Fruit fly (Drosophila melanogaster) whole organism, wandering third instar larva: ENCODE measurements around the gene TwdlJ.

Experiments
- Abd-B ChIP-seq: fragments of >200 bp; optimal IDR thresholded peaks from 2 replicates; lab custom pipeline; 2017; ENCODE audit warnings: missing biosample characterization, missing genetic modification characterization
- CG32264 ChIP-seq: fragments of 200-800 bp; sonication (Bioruptor generic); optimal IDR thresholded peaks from 2 replicates; lab custom pipeline; 2016; ENCODE audit warnings: missing biosample characterization, missing genetic modification characterization
- Dfd ChIP-seq: fragments of >200 bp; optimal IDR thresholded peaks from 2 replicates; lab custom pipeline; 2017; ENCODE audit warnings: missing biosample characterization, missing genetic modification characterization
- HLH106 ChIP-seq: fragments of 200-800 bp; optimal IDR thresholded peaks from 3 replicates; lab custom pipeline; 2019; ENCODE audit warnings: missing biosample characterization, mild to moderate bottlenecking, missing genetic modification characterization, moderate library complexity
- Jra ChIP-seq: sonication (Bioruptor generic); optimal IDR thresholded peaks from 2 replicates; lab custom pipeline; 2016; ENCODE audit warnings: missing biosample characterization, missing genetic modification characterization
- Myc ChIP-seq: fragments of >200 bp; optimal IDR thresholded peaks from 2 replicates; lab custom pipeline; 2017
- Vsx2 ChIP-seq: fragments of 200-300, 225-300 bp; sonication (Bioruptor generic); optimal IDR thresholded peaks from 2 replicates; lab custom pipeline; 2018; ENCODE audit warnings: missing biosample characterization, missing genetic modification characterization; ENCODE audit not compliant: partially characterized antibody
- fru ChIP-seq: fragments of 200-800 bp; sonication (Bioruptor generic); optimal IDR thresholded peaks from 3 replicates; lab custom pipeline; 2016; ENCODE audit warnings: missing biosample characterization, mild to moderate bottlenecking, missing genetic modification characterization
- h ChIP-seq: fragments of 200-800 bp; sonication (Bioruptor generic); optimal IDR thresholded peaks from 3 replicates; lab custom pipeline; 2016; ENCODE audit warnings: missing biosample characterization, mild to moderate bottlenecking, missing genetic modification characterization
- lola ChIP-seq: fragments of >200 bp; optimal IDR thresholded peaks from 2 replicates; lab custom pipeline; 2017; ENCODE audit warnings: missing biosample characterization, missing genetic modification characterization

DNA sequence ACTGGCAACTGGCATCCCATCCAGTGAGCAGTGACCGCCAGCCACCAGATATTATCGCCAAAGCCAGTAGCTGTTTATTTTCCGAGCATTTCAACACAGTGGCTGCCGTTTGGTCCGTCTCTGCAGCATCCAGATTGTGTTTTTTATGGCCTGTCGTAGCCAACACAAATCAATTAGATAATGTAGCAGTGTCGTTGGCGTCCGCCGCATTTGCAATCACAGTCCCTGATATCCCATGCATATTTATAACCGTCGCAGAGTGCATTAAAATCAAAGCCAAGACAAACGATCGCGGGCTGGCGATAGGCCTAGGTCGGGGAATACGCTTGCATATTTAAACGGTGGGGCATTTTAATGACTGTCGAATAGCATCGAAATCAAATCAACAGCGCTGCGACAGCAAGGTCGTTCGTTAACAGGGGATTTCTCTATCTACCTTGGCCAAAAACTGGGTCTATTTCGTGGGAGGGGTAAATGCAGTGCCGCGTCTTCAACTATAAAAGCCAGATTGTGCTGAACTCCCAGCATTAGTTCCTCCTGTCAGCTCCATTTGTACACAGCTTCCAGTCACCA is 9.9 kb downstream of the TwdlJ start, which contains the start of gene TwdlD:
- TF ChIP-seq Myc (lab: Kevin White, UChicago) (no peak), HLH106 (no peak), Jra (GFP tag; lab: Kevin White, UChicago) (no peak), Vsx2 (GFP tag; lab: Kevin White, UChicago) (no peak), Abd-B (GFP tag; lab: Kevin White, UChicago) (no peak), h (GFP tag; lab: Kevin White, UChicago) (no peak), CG32264 (GFP tag; lab: Kevin White, UChicago) (no peak), lola (GFP tag; lab: Kevin White, UChicago) (no peak), fru (GFP tag; lab: Kevin White, UChicago) (no peak), Dfd (GFP tag; lab: Kevin White, UChicago) (no peak)
